Fruit fly (Drosophila melanogaster) whole organism, wandering third instar larva: Measurements from ENCODE around the gene CG31077.

Experiments
- Myc ChIP-seq: fragments of >200 bp; optimal IDR thresholded peaks from 2 replicates; lab custom pipeline; 2017
- Rel ChIP-seq, 2 experiments: fragments of 200-800 bp; sonication (Bioruptor generic) in 1 of 2; optimal IDR thresholded peaks; 2 replicates in 1 of 2; 3 replicates in 1 of 2; lab custom pipeline; 2016 to 2019; ENCODE audit warnings: mild to moderate bottlenecking in 2 of 2, missing biosample characterization in 2 of 2, missing genetic modification characterization in 2 of 2, moderate library complexity in 1 of 2
- fru ChIP-seq: fragments of 200-800 bp; sonication (Bioruptor generic); optimal IDR thresholded peaks from 3 replicates; lab custom pipeline; 2016; ENCODE audit warnings: missing biosample characterization, mild to moderate bottlenecking, missing genetic modification characterization
- lola ChIP-seq: fragments of >200 bp; optimal IDR thresholded peaks from 2 replicates; lab custom pipeline; 2017; ENCODE audit warnings: missing biosample characterization, missing genetic modification characterization
- psq ChIP-seq: fragments of 200-800 bp; sonication (Bioruptor generic); optimal IDR thresholded peaks from 3 replicates; lab custom pipeline; 2017; ENCODE audit warnings: missing biosample characterization, mild to moderate bottlenecking, missing genetic modification characterization, moderate library complexity

- peak; percentile 74 for TF ChIP-seq fru (GFP tag; lab: Kevin White, UChicago)
- TF ChIP-seq Myc (lab: Kevin White, UChicago): no peak
- peak; percentile 100 for TF ChIP-seq psq (GFP tag; lab: Kevin White, UChicago)
- no peak for TF ChIP-seq lola (GFP tag; lab: Kevin White, UChicago)
- TF ChIP-seq Rel (GFP tag; optimal IDR thresholded peaks at IDR 0.05; lab: Kevin White, UChicago): peak; percentile 92
- TF ChIP-seq Rel (tag; optimal IDR thresholded peaks at IDR 0.05; lab: Kevin White, UChicago): peak; percentile 20
These were observed 45.4 kb upstream of the CG31077 start for dm6 chr3R:26954020-26954672.
